Fruit fly (Drosophila melanogaster) whole organism, embryonic: ENCODE measurements around the gene ball.

Experiments
- B-H2 ChIP-seq: fragments of 200-800 bp; sonication (Bioruptor generic); optimal IDR thresholded peaks from 2 replicates; lab custom pipeline; 2018; ENCODE audit warnings: missing biosample characterization, mild to moderate bottlenecking, missing genetic modification characterization
- Blimp-1 ChIP-seq: fragments of 200-800 bp; sonication (Bioruptor generic); optimal IDR thresholded peaks from 3 replicates; lab custom pipeline; 2018; ENCODE audit warnings: missing biosample characterization, missing genetic modification characterization, mild to moderate bottlenecking, moderate library complexity, missing genetic modification reagents
- Bteb2 ChIP-seq: fragments of 200-800 bp; sonication (Bioruptor generic); optimal IDR thresholded peaks from 2 replicates; lab custom pipeline; 2016; ENCODE audit warnings: missing biosample characterization, missing genetic modification characterization
- CG10147 ChIP-seq: fragments of 200-800 bp; sonication (Bioruptor generic); optimal IDR thresholded peaks from 2 replicates; lab custom pipeline; 2019; ENCODE audit warnings: missing biosample characterization, mild to moderate bottlenecking, missing genetic modification characterization, moderate library complexity
- CG11093 ChIP-seq: fragments of 200-800 bp; sonication (Bioruptor generic); IDR thresholded peaks from 3 replicates; pipeline ENCODE4 v1.3.6; 2022; ENCODE audit warnings: missing biosample characterization, missing genetic modification characterization
- CG11456 ChIP-seq: fragments of 200-800 bp; sonication (Bioruptor generic); IDR thresholded peaks from 3 replicates; pipeline ENCODE4 v1.3.6; 2022; ENCODE audit warnings: missing biosample characterization, missing genetic modification characterization
- CG12071 ChIP-seq: fragments of 200-800 bp; sonication (Bioruptor generic); optimal IDR thresholded peaks from 3 replicates; lab custom pipeline; 2018; ENCODE audit warnings: missing biosample characterization, mild to moderate bottlenecking, missing genetic modification characterization
- CG12155 ChIP-seq: fragments of 200-800 bp; sonication (Bioruptor generic); optimal IDR thresholded peaks from 3 replicates; lab custom pipeline; 2016; ENCODE audit warnings: missing biosample characterization, missing genetic modification characterization
- CG12219 ChIP-seq: fragments of 200-800 bp; sonication (Bioruptor generic); optimal IDR thresholded peaks from 3 replicates; lab custom pipeline; 2018; ENCODE audit warnings: missing biosample characterization, mild to moderate bottlenecking, missing genetic modification characterization
- CG13296 ChIP-seq: fragments of 200-800 bp; sonication (Bioruptor generic); optimal IDR thresholded peaks from 3 replicates; lab custom pipeline; 2018; ENCODE audit warnings: missing biosample characterization, mild to moderate bottlenecking, missing genetic modification characterization
- CG13624 ChIP-seq: fragments of 200-800 bp; sonication (Bioruptor generic); optimal IDR thresholded peaks from 2 replicates; lab custom pipeline; 2016; ENCODE audit warnings: missing biosample characterization, missing genetic modification characterization
- CG14050 ChIP-seq: fragments of 200-800 bp; sonication (Bioruptor generic); IDR thresholded peaks from 3 replicates; pipeline ENCODE4 v1.3.6; 2022; ENCODE audit warnings: missing biosample characterization, missing genetic modification characterization
- CG14860 ChIP-seq: fragments of 200-800 bp; sonication (Bioruptor generic); IDR thresholded peaks from 3 replicates; pipeline ENCODE4 v1.3.6; 2022; ENCODE audit warnings: missing biosample characterization, missing genetic modification characterization; ENCODE audit not compliant: partially characterized antibody
- CG17568 ChIP-seq: fragments of 200-800 bp; sonication (Bioruptor generic); optimal IDR thresholded peaks from 2 replicates; lab custom pipeline; 2018; ENCODE audit warnings: missing biosample characterization, mild to moderate bottlenecking, missing genetic modification characterization, moderate library complexity
- CG1792 ChIP-seq: fragments of 200-800 bp; sonication (Bioruptor generic); optimal IDR thresholded peaks from 2 replicates; lab custom pipeline; 2016; ENCODE audit warnings: missing biosample characterization, missing genetic modification characterization
- CG2202 ChIP-seq: fragments of 200-800 bp; sonication (Bioruptor generic); optimal IDR thresholded peaks from 2 replicates; lab custom pipeline; 2018; ENCODE audit warnings: missing biosample characterization, mild to moderate bottlenecking, missing genetic modification characterization
- CG31365 ChIP-seq: fragments of 200-800 bp; sonication (Bioruptor generic); optimal IDR thresholded peaks from 2 replicates; lab custom pipeline; 2018; ENCODE audit warnings: missing biosample characterization, mild to moderate bottlenecking, missing genetic modification characterization
- CG4328 ChIP-seq: fragments of 200-800 bp; sonication (Bioruptor generic); optimal IDR thresholded peaks from 3 replicates; lab custom pipeline; 2017; ENCODE audit warnings: missing biosample characterization, missing genetic modification reagents, missing genetic modification characterization
- CG43689 ChIP-seq: fragments of 200-800 bp; sonication (Bioruptor generic); IDR thresholded peaks from 2 replicates; pipeline ENCODE4 v1.3.6; 2022; ENCODE audit warnings: missing biosample characterization, missing genetic modification characterization
- CG7372 ChIP-seq: fragments of 200-800 bp; sonication (Bioruptor generic); IDR thresholded peaks from 2 replicates; pipeline ENCODE4 v1.3.6; 2022; ENCODE audit warnings: missing biosample characterization, missing genetic modification characterization
- CG7928 ChIP-seq: fragments of 200-800 bp; sonication (Bioruptor generic); optimal IDR thresholded peaks from 2 replicates; lab custom pipeline; 2017; ENCODE audit warnings: missing biosample characterization, mild to moderate bottlenecking, missing genetic modification characterization
- CG7963 ChIP-seq: fragments of 200-800 bp; sonication (Bioruptor generic); IDR thresholded peaks from 3 replicates; pipeline ENCODE4 v1.3.6; 2022; ENCODE audit warnings: missing biosample characterization, missing genetic modification characterization; ENCODE audit not compliant: partially characterized antibody
- CG8765 ChIP-seq: fragments of 200-800 bp; sonication (Bioruptor generic); IDR thresholded peaks from 2 replicates; pipeline ENCODE4 v1.3.6; 2022; ENCODE audit warnings: missing biosample characterization, missing genetic modification characterization
- CG8924 ChIP-seq: fragments of 200-800 bp; optimal IDR thresholded peaks from 3 replicates; lab custom pipeline; 2019; ENCODE audit warnings: missing biosample characterization, mild to moderate bottlenecking, missing genetic modification characterization, moderate library complexity
- CG8944 ChIP-seq: fragments of 200-800 bp; sonication (Bioruptor generic); optimal IDR thresholded peaks from 3 replicates; lab custom pipeline; 2016; ENCODE audit warnings: missing biosample characterization, missing genetic modification characterization
- Camta ChIP-seq: fragments of 200-800 bp; sonication (Bioruptor generic); optimal IDR thresholded peaks from 2 replicates; lab custom pipeline; 2016; ENCODE audit warnings: missing biosample characterization, missing genetic modification characterization
- D19A ChIP-seq: fragments of 200-800 bp; optimal IDR thresholded peaks from 3 replicates; lab custom pipeline; 2019; ENCODE audit warnings: missing biosample characterization, mild to moderate bottlenecking, missing genetic modification characterization, moderate library complexity
- Doc2 ChIP-seq: fragments of 200-800 bp; sonication (Bioruptor generic); IDR thresholded peaks from 2 replicates; pipeline ENCODE4 v1.3.6; 2022; ENCODE audit warnings: missing biosample characterization, missing genetic modification characterization
- ERR ChIP-seq: fragments of 200-800 bp; sonication (Bioruptor generic); optimal IDR thresholded peaks from 2 replicates; lab custom pipeline; 2016; ENCODE audit warnings: missing biosample characterization, missing genetic modification characterization
- Gug ChIP-seq: fragments of 200-800 bp; sonication (Bioruptor generic); IDR thresholded peaks from 4 replicates; pipeline ENCODE4 v1.3.6; 2022; ENCODE audit warnings: missing biosample characterization, missing genetic modification characterization
- H15 ChIP-seq: fragments of 200-800 bp; sonication (Bioruptor generic); IDR thresholded peaks from 3 replicates; pipeline ENCODE4 v1.3.6; 2022; ENCODE audit warnings: missing biosample characterization, missing genetic modification characterization
- HLH4C ChIP-seq: fragments of 200-800 bp; sonication (Bioruptor generic); IDR thresholded peaks from 3 replicates; pipeline ENCODE4 v1.3.6; 2022; ENCODE audit warnings: missing biosample characterization, missing genetic modification characterization; ENCODE audit not compliant: partially characterized antibody
- Hmx ChIP-seq: fragments of 200-800 bp; sonication (Bioruptor generic); optimal IDR thresholded peaks from 2 replicates; lab custom pipeline; 2016; ENCODE audit warnings: missing biosample characterization, missing genetic modification characterization
- Mrtf ChIP-seq: fragments of 200-800 bp; sonication (Bioruptor generic); IDR thresholded peaks from 3 replicates; pipeline ENCODE4 v1.3.6; 2022; ENCODE audit warnings: missing biosample characterization, missing genetic modification characterization
- NK7.1 ChIP-seq: fragments of 200-800 bp; sonication (Bioruptor generic); optimal IDR thresholded peaks from 3 replicates; lab custom pipeline; 2016; ENCODE audit warnings: missing biosample characterization, missing genetic modification characterization
- Ptx1 ChIP-seq: fragments of 200-800 bp; sonication (Bioruptor generic); IDR thresholded peaks from 2 replicates; pipeline ENCODE4 v1.3.6; 2022; ENCODE audit warnings: missing biosample characterization, missing genetic modification characterization
- bcd ChIP-seq: fragments of 200-800 bp; sonication (Bioruptor generic); optimal IDR thresholded peaks from 2 replicates; lab custom pipeline; 2017; ENCODE audit warnings: missing biosample characterization, mild to moderate bottlenecking, missing genetic modification characterization
- cato ChIP-seq: fragments of 200-800 bp; sonication (Bioruptor generic); optimal IDR thresholded peaks from 2 replicates; lab custom pipeline; 2016; ENCODE audit warnings: missing biosample characterization, missing genetic modification characterization, borderline replicate concordance
- chinmo ChIP-seq: fragments of 200-800 bp; sonication (Bioruptor generic); IDR thresholded peaks from 4 replicates; pipeline ENCODE4 v1.3.6; 2022; ENCODE audit warnings: missing biosample characterization, missing genetic modification characterization; ENCODE audit not compliant: partially characterized antibody
- crc ChIP-seq: fragments of 200-800 bp; sonication (Bioruptor generic); optimal IDR thresholded peaks from 2 replicates; lab custom pipeline; 2016; ENCODE audit warnings: missing biosample characterization, missing genetic modification characterization
- eyg ChIP-seq: fragments of 200-800 bp; sonication (Bioruptor generic); optimal IDR thresholded peaks from 3 replicates; lab custom pipeline; 2016; ENCODE audit warnings: missing biosample characterization, missing genetic modification characterization
- fd3F ChIP-seq: fragments of 200-800 bp; sonication (Bioruptor generic); optimal IDR thresholded peaks from 2 replicates; lab custom pipeline; 2018; ENCODE audit warnings: missing biosample characterization, mild to moderate bottlenecking, missing genetic modification characterization, moderate library complexity
- fu2 ChIP-seq: fragments of 200-800 bp; sonication (Bioruptor generic); optimal IDR thresholded peaks from 2 replicates; lab custom pipeline; 2016; ENCODE audit warnings: missing biosample characterization, missing genetic modification characterization
- gce ChIP-seq: fragments of 200-800 bp; sonication (Bioruptor generic); IDR thresholded peaks from 3 replicates; pipeline ENCODE4 v1.3.6; 2022; ENCODE audit warnings: missing biosample characterization, missing genetic modification characterization
- jigr1 ChIP-seq: fragments of 200-800 bp; sonication (Bioruptor generic); IDR thresholded peaks from 3 replicates; pipeline ENCODE4 v1.3.6; 2022; ENCODE audit warnings: missing biosample characterization, missing genetic modification characterization
- kni ChIP-seq: fragments of 200-800 bp; sonication (Bioruptor generic); optimal IDR thresholded peaks from 3 replicates; lab custom pipeline; 2017; ENCODE audit warnings: mild to moderate bottlenecking, missing biosample characterization, missing genetic modification reagents, missing genetic modification characterization
- maf-S ChIP-seq: fragments of 200-800 bp; sonication (Bioruptor generic); optimal IDR thresholded peaks from 2 replicates; lab custom pipeline; 2016; ENCODE audit warnings: missing biosample characterization, missing genetic modification characterization
- pan ChIP-seq, 4 experiments: fragments of >200 bp in 3 of 4; fragments of 200-800 bp in 1 of 4; sonication (Bioruptor generic) in 1 of 4; optimal IDR thresholded peaks in 3 of 4; IDR thresholded peaks in 1 of 4; 2 replicates each; pipeline versions ENCODE4 v1.3.6 to Lab custom; 2017 to 2022; ENCODE audit warnings: missing biosample characterization in 2 of 4, missing genetic modification characterization in 2 of 4, mixed read lengths in 1 of 4
- peb ChIP-seq: fragments of 200-800 bp; sonication (Bioruptor generic); IDR thresholded peaks from 2 replicates; pipeline ENCODE4 v1.3.6; 2022; ENCODE audit warnings: missing biosample characterization, missing genetic modification characterization
- slou ChIP-seq: fragments of 200-800 bp; sonication (Bioruptor generic); optimal IDR thresholded peaks from 3 replicates; lab custom pipeline; 2016; ENCODE audit warnings: missing biosample characterization, missing genetic modification characterization
- trh ChIP-seq: fragments of 200-800 bp; sonication (Bioruptor generic); optimal IDR thresholded peaks from 2 replicates; lab custom pipeline; 2016; ENCODE audit warnings: missing biosample characterization, missing genetic modification characterization
- usp ChIP-seq: fragments of >200 bp; optimal IDR thresholded peaks from 2 replicates; lab custom pipeline; 2017; ENCODE audit warnings: missing biosample characterization, missing genetic modification characterization

Gene ball

DNA sequence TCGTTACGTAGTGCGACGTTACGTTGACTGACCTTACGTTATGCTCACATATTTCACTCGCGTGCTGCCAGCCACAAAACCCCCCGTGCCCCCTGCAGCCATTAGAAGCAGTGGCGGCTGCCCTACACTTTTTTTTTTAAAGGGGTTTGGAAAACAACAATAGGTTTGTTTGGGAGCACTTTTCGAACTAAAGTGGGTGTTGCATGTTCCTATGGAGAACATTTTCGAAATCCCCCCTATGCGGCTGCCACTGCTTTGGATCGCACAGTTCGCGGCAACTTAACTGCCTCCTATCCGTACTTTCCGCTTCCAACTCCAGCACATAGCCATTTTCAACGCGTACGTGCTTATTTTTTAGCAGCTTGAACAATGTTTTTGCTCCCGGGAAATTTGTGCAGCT is 12.9 kb downstream of the ball start (continued):
- no peak for TF ChIP-seq kni (GFP tag; lab: Kevin White, UChicago)
- no peak for TF ChIP-seq Blimp-1 (GFP tag; lab: Kevin White, UChicago)
- no peak for TF ChIP-seq CG17568 (GFP tag; lab: Kevin White, UChicago)
- no peak for TF ChIP-seq CG11093 (GFP tag; lab: Robert Waterston, UW)
- no peak for TF ChIP-seq CG8765 (GFP tag; lab: Robert Waterston, UW)
- TF ChIP-seq D19A (tag; lab: Kevin White, UChicago), result no peak
- TF ChIP-seq crc (GFP tag; lab: Kevin White, UChicago), result no peak
- no peak for TF ChIP-seq fd3F (GFP tag; lab: Kevin White, UChicago)
- no peak for TF ChIP-seq CG11456 (GFP tag; lab: Robert Waterston, UW)
- TF ChIP-seq CG1792 (GFP tag; lab: Kevin White, UChicago), result no peak
- no peak for TF ChIP-seq fu2 (GFP tag; lab: Kevin White, UChicago)
- TF ChIP-seq CG14050 (GFP tag; lab: Robert Waterston, UW), result no peak
- no peak for TF ChIP-seq Hmx (GFP tag; lab: Kevin White, UChicago)
- TF ChIP-seq pan (optimal IDR thresholded peaks at IDR 0.05; lab: Kevin White, UChicago), result no peak
- TF ChIP-seq pan (GFP tag; optimal IDR thresholded peaks at IDR 0.05 in 1 of 2, IDR thresholded peaks at IDR 0.05 in 1 of 2), result no peak
- TF ChIP-seq CG7372 (GFP tag; lab: Robert Waterston, UW), result no peak
- TF ChIP-seq maf-S (GFP tag; lab: Kevin White, UChicago), result no peak
- TF ChIP-seq trh, result no peak
- no peak for TF ChIP-seq CG10147 (GFP tag; lab: Kevin White, UChicago)
- no peak for TF ChIP-seq HLH4C (GFP tag; lab: Robert Waterston, UW)
- TF ChIP-seq NK7.1 (GFP tag; lab: Kevin White, UChicago), result no peak
- no peak for TF ChIP-seq bcd (GFP tag; lab: Kevin White, UChicago)
- TF ChIP-seq CG4328 (GFP tag; lab: Kevin White, UChicago), result no peak
- TF ChIP-seq CG8944 (GFP tag; lab: Kevin White, UChicago), result peak; percentile 1
- TF ChIP-seq Camta (GFP tag; lab: Kevin White, UChicago), result no peak
- no peak for TF ChIP-seq cato (GFP tag; lab: Kevin White, UChicago)
- TF ChIP-seq CG14860 (GFP tag; lab: Robert Waterston, UW), result no peak
- TF ChIP-seq chinmo (GFP tag; lab: Robert Waterston, UW), result no peak
- TF ChIP-seq CG12071 (GFP tag; lab: Kevin White, UChicago), result no peak
- TF ChIP-seq usp (GFP tag; lab: Kevin White, UChicago), result no peak
- no peak for TF ChIP-seq CG12219 (GFP tag; lab: Kevin White, UChicago)
- no peak for TF ChIP-seq jigr1
- no peak for TF ChIP-seq CG31365 (tag; lab: Kevin White, UChicago)
- TF ChIP-seq CG13624 (GFP tag; lab: Kevin White, UChicago), result no peak
- TF ChIP-seq Ptx1 (GFP tag; lab: Robert Waterston, UW), result peak; percentile 49
- peak; percentile 33; the same call in 1 of the 4 replicates for TF ChIP-seq Gug
- no peak for TF ChIP-seq CG13296 (GFP tag; lab: Kevin White, UChicago)
- no peak for TF ChIP-seq slou (GFP tag; lab: Kevin White, UChicago)
- no peak; the same call in 1 of the 2 replicates for TF ChIP-seq peb (GFP tag; lab: Robert Waterston, UW)
- no peak for TF ChIP-seq CG7928 (GFP tag; lab: Kevin White, UChicago)
- TF ChIP-seq gce (GFP tag; lab: Robert Waterston, UW), result no peak
- TF ChIP-seq B-H2 (GFP tag; lab: Kevin White, UChicago), result no peak
- no peak for TF ChIP-seq Bteb2
- TF ChIP-seq ERR (GFP tag; lab: Kevin White, UChicago), result no peak
- no peak for TF ChIP-seq CG12155 (GFP tag; lab: Kevin White, UChicago)
- no peak for TF ChIP-seq CG2202 (tag; lab: Kevin White, UChicago)
- no peak for TF ChIP-seq H15 (GFP tag; lab: Robert Waterston, UW)
- TF ChIP-seq eyg (GFP tag; lab: Kevin White, UChicago), result no peak
- no peak for TF ChIP-seq CG43689 (GFP tag; lab: Robert Waterston, UW)
- TF ChIP-seq CG8924 (tag; lab: Kevin White, UChicago), result no peak
- no peak for TF ChIP-seq CG7963 (GFP tag; lab: Robert Waterston, UW)
- TF ChIP-seq Doc2 (GFP tag; lab: Robert Waterston, UW), result no peak
- 0 out of 3 replicates have a peak, but pooled peaks have one; percentile 18 for TF ChIP-seq Mrtf (GFP tag; lab: Robert Waterston, UW)
